Fruit fly (Drosophila melanogaster): ENCODE measurements around the gene Ggt-1.

Gene Ggt-1

DNA sequence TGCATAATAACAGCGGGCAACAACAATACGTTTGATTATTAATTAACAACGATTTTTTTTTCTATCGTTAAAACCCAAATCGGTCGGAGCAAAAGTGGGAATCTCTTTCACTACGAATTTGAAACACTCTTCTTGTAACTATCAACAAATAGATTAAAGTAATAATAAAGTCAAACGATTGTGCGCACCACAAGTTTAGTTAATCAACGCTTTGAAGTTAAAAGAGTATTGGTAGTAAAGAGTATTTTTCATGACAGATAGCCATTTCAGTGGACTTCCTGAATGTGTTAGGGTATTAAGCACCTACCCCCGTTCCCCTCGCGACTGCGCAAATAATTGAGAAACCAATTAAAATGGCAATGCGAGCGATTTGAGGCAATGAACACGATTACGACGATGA lies 34.5 kb upstream of the Ggt-1 start (continued):
- peak; percentile 51 for TF ChIP-seq slp2 (GFP tag; optimal IDR thresholded peaks at IDR 0.05)
- TF ChIP-seq Hr51 (GFP tag; optimal IDR thresholded peaks at IDR 0.05) = peak; percentile 46 to 88
- 0 out of 2 replicates have a peak, but pooled peaks have one; percentile 12 for TF ChIP-seq Poxn (GFP tag; IDR thresholded peaks at IDR 0.05)
- TF ChIP-seq gt (GFP tag; IDR thresholded peaks at IDR 0.05) = 0 out of 2 replicates have a peak, but pooled peaks have one; percentile 28
- TF ChIP-seq ac (GFP tag; optimal IDR thresholded peaks at IDR 0.05) = no peak
- TF ChIP-seq zen2 (GFP tag; IDR thresholded peaks at IDR 0.05; ENCODE audit: partially characterized antibody) = no peak

DNA sequence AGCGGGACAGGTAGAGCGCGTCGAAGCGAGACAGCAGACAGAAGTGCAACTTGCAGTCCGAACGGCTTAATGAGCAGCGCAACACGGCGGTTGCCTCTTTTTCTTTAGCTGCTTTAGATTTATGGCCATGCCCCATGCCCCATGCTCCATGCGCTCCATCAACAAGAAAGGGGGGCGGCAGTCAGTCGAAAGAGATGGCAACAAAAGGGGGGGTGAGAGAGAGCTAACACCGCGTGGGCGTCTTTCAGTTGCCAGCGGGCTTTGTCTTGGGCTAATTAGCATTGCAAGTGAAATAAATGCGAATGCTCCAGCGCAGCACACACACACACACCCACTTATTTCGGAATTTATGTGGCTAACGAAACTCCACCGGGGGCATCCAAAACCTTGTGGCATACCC lies 32.8 kb upstream of the Ggt-1 start:
- no peak for TF ChIP-seq Ets65A (GFP tag)
- no peak for TF ChIP-seq CG4854 (GFP tag; optimal IDR thresholded peaks at IDR 0.05)
- TF ChIP-seq sens (GFP tag) = peak; percentile 48
- no peak for TF ChIP-seq kah (GFP tag; optimal IDR thresholded peaks at IDR 0.05)
- no peak for TF ChIP-seq trh (GFP tag; optimal IDR thresholded peaks at IDR 0.05)
- TF ChIP-seq CG8765 (GFP tag; IDR thresholded peaks at IDR 0.05) = no peak
- no peak for TF ChIP-seq exex (tag; optimal IDR thresholded peaks at IDR 0.05)
- no peak for TF ChIP-seq cwo (GFP tag; optimal IDR thresholded peaks at IDR 0.05)
- TF ChIP-seq lilli (GFP tag; optimal IDR thresholded peaks at IDR 0.05) = no peak
- no peak for TF ChIP-seq psq (GFP tag; optimal IDR thresholded peaks at IDR 0.05)
- TF ChIP-seq p53 (GFP tag; optimal IDR thresholded peaks at IDR 0.05) = no peak
- peak; percentile 90 for TF ChIP-seq sr (GFP tag; IDR thresholded peaks at IDR 0.05)

DNA sequence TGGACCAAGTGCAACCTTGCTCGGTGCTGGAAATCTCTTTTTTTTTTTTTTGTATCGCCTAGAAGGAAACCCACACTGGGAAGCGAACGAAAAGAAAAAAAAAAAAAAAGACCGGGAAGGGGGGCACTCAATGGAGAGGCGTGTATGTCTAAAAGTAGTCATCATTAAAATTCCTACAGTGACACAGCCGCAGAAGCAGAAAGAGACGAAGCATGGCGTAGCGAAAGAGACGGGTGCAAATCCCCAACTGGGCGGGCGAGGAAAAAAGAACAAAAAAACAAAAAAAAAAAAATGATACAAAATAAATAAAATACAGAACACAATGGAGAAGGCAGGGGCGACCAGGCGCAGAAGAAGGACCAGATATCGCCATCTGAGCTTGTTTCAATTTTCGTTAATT lies 32.4 kb upstream of the Ggt-1 start:
- no peak for TF ChIP-seq gcm (GFP tag; optimal IDR thresholded peaks at IDR 0.05)
- no peak for TF ChIP-seq sens (GFP tag)
- TF ChIP-seq bsh (GFP tag; optimal IDR thresholded peaks at IDR 0.05) = peak in 1 of 2 experiments; percentile 68
- peak; percentile 85 for TF ChIP-seq nom (GFP tag; optimal IDR thresholded peaks at IDR 0.05)
- no peak for TF ChIP-seq CG7786 (GFP tag; optimal IDR thresholded peaks at IDR 0.05)
- no peak for TF ChIP-seq Hmr (GFP tag; optimal IDR thresholded peaks at IDR 0.05)
- TF ChIP-seq NC2α (GFP tag; optimal IDR thresholded peaks at IDR 0.05) = no peak
- peak; percentile 39 for TF ChIP-seq sd (tag; optimal IDR thresholded peaks at IDR 0.05)
- no peak for TF ChIP-seq en (GFP tag; optimal IDR thresholded peaks at IDR 0.05)
- no peak for TF ChIP-seq Nf-YA (GFP tag; IDR thresholded peaks at IDR 0.05)
- no peak for TF ChIP-seq Myb (GFP tag; optimal IDR thresholded peaks at IDR 0.05)
- TF ChIP-seq cwo (GFP tag; optimal IDR thresholded peaks at IDR 0.05) = no peak

DNA sequence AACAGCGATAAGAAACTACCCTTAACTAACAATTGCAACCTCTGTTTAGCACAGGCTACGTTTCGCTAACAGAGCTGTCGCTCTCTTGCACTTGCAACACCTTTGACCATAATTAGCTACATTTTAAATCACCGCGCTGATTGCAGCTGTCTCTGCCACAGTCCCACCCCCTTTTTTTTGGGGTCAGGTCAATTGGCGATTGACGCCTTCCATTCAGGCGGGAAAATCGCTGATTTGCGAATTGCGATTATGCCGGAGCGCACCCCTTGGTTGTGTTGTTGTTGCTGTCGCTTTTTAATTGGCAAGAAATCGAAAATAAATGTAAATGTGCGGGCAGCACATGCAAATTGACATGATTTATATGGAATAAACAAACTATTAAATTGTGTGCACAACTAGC lies 31.0 kb upstream of the Ggt-1 start:
- no peak for TF ChIP-seq odd (GFP tag; optimal IDR thresholded peaks at IDR 0.05)
- no peak for TF ChIP-seq Eip74EF (GFP tag; optimal IDR thresholded peaks at IDR 0.05)
- no peak for TF ChIP-seq NFAT (GFP tag; IDR thresholded peaks at IDR 0.05)
- TF ChIP-seq CG18599 (GFP tag; optimal IDR thresholded peaks at IDR 0.05) = no peak
- no peak for TF ChIP-seq CG12942 (GFP tag; optimal IDR thresholded peaks at IDR 0.05)
- TF ChIP-seq CG8281 (tag; optimal IDR thresholded peaks at IDR 0.05) = no peak
- TF ChIP-seq zfh2 (GFP tag; optimal IDR thresholded peaks at IDR 0.05) = no peak
- no peak for TF ChIP-seq CG4854 (GFP tag; optimal IDR thresholded peaks at IDR 0.05)
- TF ChIP-seq ATbp (GFP tag; optimal IDR thresholded peaks at IDR 0.05) = no peak
- no peak for TF ChIP-seq CG6683 (GFP tag; optimal IDR thresholded peaks at IDR 0.05)
- TF ChIP-seq crol (GFP tag; IDR thresholded peaks at IDR 0.05) = no peak

Measured in whole organism, embryonic.